Fruit fly (Drosophila melanogaster) whole organism, embryonic: ENCODE data around the gene Nse1.

Experiments
- Atf6 ChIP-seq: fragments of 200-800 bp; sonication (Bioruptor generic); IDR thresholded peaks from 2 replicates; pipeline ENCODE4 v1.3.6; 2022; ENCODE audit warnings: missing biosample characterization, missing genetic modification characterization
- CG10209 ChIP-seq: fragments of 200-800 bp; sonication (Bioruptor generic); optimal IDR thresholded peaks from 3 replicates; lab custom pipeline; 2017; ENCODE audit warnings: missing biosample characterization, mild to moderate bottlenecking, missing genetic modification characterization, missing genetic modification reagents
- CG10366 ChIP-seq: fragments of 200-800 bp; sonication (Bioruptor generic); IDR thresholded peaks from 2 replicates; pipeline ENCODE4 v1.3.6; 2022; ENCODE audit warnings: missing biosample characterization, missing genetic modification characterization
- CG11085 ChIP-seq: fragments of 200-800 bp; sonication (Bioruptor generic); IDR thresholded peaks from 2 replicates; pipeline ENCODE4 v1.3.6; 2022; ENCODE audit warnings: missing biosample characterization, missing genetic modification characterization
- CG11456 ChIP-seq: fragments of 200-800 bp; sonication (Bioruptor generic); IDR thresholded peaks from 3 replicates; pipeline ENCODE4 v1.3.6; 2022; ENCODE audit warnings: missing biosample characterization, missing genetic modification characterization
- CG13287 ChIP-seq: fragments of 200-800 bp; sonication (Bioruptor generic); IDR thresholded peaks from 2 replicates; pipeline ENCODE4 v1.3.6; 2022; ENCODE audit warnings: missing biosample characterization, missing genetic modification characterization; ENCODE audit not compliant: partially characterized antibody
- CG13894 ChIP-seq: fragments of 200-800 bp; sonication (Bioruptor generic); optimal IDR thresholded peaks from 3 replicates; lab custom pipeline; 2018; ENCODE audit warnings: missing biosample characterization, mild to moderate bottlenecking, missing genetic modification characterization, moderate library complexity
- CG1647 ChIP-seq: fragments of 200-800 bp; sonication (Bioruptor generic); optimal IDR thresholded peaks from 3 replicates; lab custom pipeline; 2016; ENCODE audit warnings: missing biosample characterization, missing genetic modification characterization
- CG30431 ChIP-seq: fragments of 200-800 bp; sonication (Bioruptor generic); optimal IDR thresholded peaks from 2 replicates; lab custom pipeline; 2017; ENCODE audit warnings: missing biosample characterization, missing genetic modification characterization
- CG31365 ChIP-seq: fragments of 200-800 bp; sonication (Bioruptor generic); optimal IDR thresholded peaks from 2 replicates; lab custom pipeline; 2018; ENCODE audit warnings: missing biosample characterization, mild to moderate bottlenecking, missing genetic modification characterization
- CG6654 ChIP-seq: fragments of 200-800 bp; sonication (Bioruptor generic); optimal IDR thresholded peaks from 2 replicates; lab custom pipeline; 2017; ENCODE audit warnings: missing biosample characterization, mild to moderate bottlenecking, missing genetic modification characterization
- CG6813 ChIP-seq: fragments of 200-800 bp; sonication (Bioruptor generic); optimal IDR thresholded peaks from 2 replicates; lab custom pipeline; 2017; ENCODE audit warnings: missing biosample characterization, missing genetic modification characterization, mild to moderate bottlenecking, moderate library complexity, missing genetic modification reagents
- CG7372 ChIP-seq: fragments of 200-800 bp; sonication (Bioruptor generic); IDR thresholded peaks from 2 replicates; pipeline ENCODE4 v1.3.6; 2022; ENCODE audit warnings: missing biosample characterization, missing genetic modification characterization
- CG8281 ChIP-seq: fragments of 200-800 bp; sonication (Bioruptor generic); optimal IDR thresholded peaks from 2 replicates; lab custom pipeline; 2018; ENCODE audit warnings: missing biosample characterization, mild to moderate bottlenecking, missing genetic modification characterization, moderate library complexity
- CG9215 ChIP-seq: fragments of 200-800 bp; sonication (Bioruptor generic); IDR thresholded peaks from 2 replicates; pipeline ENCODE4 v1.3.6; 2022; ENCODE audit warnings: missing biosample characterization, missing genetic modification characterization
- CG9727 ChIP-seq: fragments of 200-800 bp; sonication (Bioruptor generic); optimal IDR thresholded peaks from 3 replicates; lab custom pipeline; 2017; ENCODE audit warnings: missing biosample characterization, mild to moderate bottlenecking, missing genetic modification characterization
- CHES-1-like ChIP-seq: fragments of 200-800 bp; sonication (Bioruptor generic); optimal IDR thresholded peaks from 2 replicates; lab custom pipeline; 2016; ENCODE audit warnings: missing biosample characterization, missing genetic modification characterization
- CoRest ChIP-seq: fragments of 200-800 bp; sonication (Bioruptor generic); optimal IDR thresholded peaks from 3 replicates; lab custom pipeline; 2018; ENCODE audit warnings: missing biosample characterization, mild to moderate bottlenecking, missing genetic modification characterization, moderate library complexity
- D19B ChIP-seq: fragments of 200-800 bp; sonication (Bioruptor generic); optimal IDR thresholded peaks from 2 replicates; lab custom pipeline; 2017; ENCODE audit warnings: missing biosample characterization, mild to moderate bottlenecking, missing genetic modification characterization
- Dek ChIP-seq: fragments of 200-800 bp; sonication (Bioruptor generic); optimal IDR thresholded peaks from 3 replicates; lab custom pipeline; 2019; ENCODE audit warnings: missing biosample characterization, mild to moderate bottlenecking, missing genetic modification characterization, moderate library complexity
- Doc2 ChIP-seq: fragments of 200-800 bp; sonication (Bioruptor generic); IDR thresholded peaks from 2 replicates; pipeline ENCODE4 v1.3.6; 2022; ENCODE audit warnings: missing biosample characterization, missing genetic modification characterization
- Dp ChIP-seq: fragments of 200-800 bp; sonication (Bioruptor generic); optimal IDR thresholded peaks from 2 replicates; lab custom pipeline; 2018; ENCODE audit warnings: missing biosample characterization, mild to moderate bottlenecking, missing genetic modification characterization, moderate library complexity
- Drgx ChIP-seq: fragments of 200-800 bp; sonication (Bioruptor generic); IDR thresholded peaks from 2 replicates; pipeline ENCODE4 v1.3.6; 2022; ENCODE audit warnings: missing biosample characterization, missing genetic modification characterization
- Ets65A ChIP-seq: fragments of 200-800 bp; sonication (Bioruptor generic); peaks from one replicate; lab custom pipeline; 2016; ENCODE audit warnings: missing biosample characterization, missing genetic modification characterization
- Ets97D ChIP-seq: fragments of 200-800 bp; sonication (Bioruptor generic); optimal IDR thresholded peaks from 3 replicates; lab custom pipeline; 2016; ENCODE audit warnings: missing biosample characterization, missing genetic modification characterization
- H2.0 ChIP-seq: fragments of 200-800 bp; sonication (Bioruptor generic); IDR thresholded peaks from 2 replicates; pipeline ENCODE4 v1.3.6; 2022; ENCODE audit warnings: missing biosample characterization, missing genetic modification characterization
- Hr51 ChIP-seq, 2 experiments: fragments of 200-800 bp; sonication (Bioruptor generic); optimal IDR thresholded peaks; 2 replicates in 1 of 2; 3 replicates in 1 of 2; lab custom pipeline; 2016 to 2018; ENCODE audit warnings: missing biosample characterization in 2 of 2, missing genetic modification characterization in 2 of 2, mild to moderate bottlenecking in 1 of 2, moderate library complexity in 1 of 2
- Oli ChIP-seq: fragments of 200-800 bp; sonication (Bioruptor generic); optimal IDR thresholded peaks from 2 replicates; lab custom pipeline; 2018; ENCODE audit warnings: missing biosample characterization, mild to moderate bottlenecking, missing genetic modification characterization, moderate library complexity
- Ptx1 ChIP-seq: fragments of 200-800 bp; sonication (Bioruptor generic); IDR thresholded peaks from 2 replicates; pipeline ENCODE4 v1.3.6; 2022; ENCODE audit warnings: missing biosample characterization, missing genetic modification characterization
- Sry-β ChIP-seq: fragments of 200-800 bp; sonication (Bioruptor generic); optimal IDR thresholded peaks from 2 replicates; lab custom pipeline; 2018; ENCODE audit warnings: missing biosample characterization, mild to moderate bottlenecking, missing genetic modification characterization, moderate library complexity
- Trl ChIP-seq, 3 experiments: fragments of >200 bp in 2 of 3; fragments of 200-800 bp in 1 of 3; sonication (Bioruptor generic) in 1 of 3; optimal IDR thresholded peaks; 2 replicates in 1 of 3; 3 replicates in 2 of 3; lab custom pipeline; 2016 to 2017; ENCODE audit warnings: missing biosample characterization in 1 of 3, missing genetic modification characterization in 1 of 3
- al ChIP-seq: fragments of 200-800 bp; sonication (Bioruptor generic); IDR thresholded peaks from 2 replicates; pipeline ENCODE4 v1.3.6; 2022; ENCODE audit warnings: missing biosample characterization, missing genetic modification characterization
- bigmax ChIP-seq: fragments of 200-800 bp; sonication (Bioruptor generic); optimal IDR thresholded peaks from 2 replicates; lab custom pipeline; 2018; ENCODE audit warnings: missing biosample characterization, mild to moderate bottlenecking, missing genetic modification characterization
- cas ChIP-seq: fragments of 200-800 bp; sonication (Bioruptor generic); IDR thresholded peaks from 2 replicates; pipeline ENCODE4 v1.3.6; 2022; ENCODE audit warnings: missing biosample characterization, missing genetic modification characterization
- caup ChIP-seq: fragments of 200-800 bp; sonication (Bioruptor generic); optimal IDR thresholded peaks from 3 replicates; lab custom pipeline; 2017; ENCODE audit warnings: missing biosample characterization, mild to moderate bottlenecking, missing genetic modification characterization, moderate library complexity; ENCODE audit not compliant: severe bottlenecking
- dati ChIP-seq: fragments of 200-800 bp; sonication (Bioruptor generic); IDR thresholded peaks from 2 replicates; pipeline ENCODE4 v1.3.6; 2022; ENCODE audit warnings: missing biosample characterization, missing genetic modification characterization
- en ChIP-seq: fragments of 200-800 bp; sonication (Bioruptor generic); optimal IDR thresholded peaks from 2 replicates; lab custom pipeline; 2016; ENCODE audit warnings: missing biosample characterization, missing genetic modification characterization
- fd64A ChIP-seq: fragments of 200-800 bp; sonication (Bioruptor generic); optimal IDR thresholded peaks from 3 replicates; lab custom pipeline; 2018; ENCODE audit warnings: missing biosample characterization, mild to moderate bottlenecking, missing genetic modification characterization
- fd96Cb ChIP-seq: fragments of 200-800 bp; sonication (Bioruptor generic); optimal IDR thresholded peaks from 2 replicates; lab custom pipeline; 2018; ENCODE audit warnings: missing biosample characterization, mild to moderate bottlenecking, missing genetic modification characterization, moderate library complexity
- gcm ChIP-seq: fragments of 200-800 bp; sonication (Bioruptor generic); optimal IDR thresholded peaks from 2 replicates; lab custom pipeline; 2019; ENCODE audit warnings: missing biosample characterization, mild to moderate bottlenecking, missing genetic modification characterization, moderate library complexity
- ham ChIP-seq: fragments of 200-800 bp; sonication (Bioruptor generic); IDR thresholded peaks from 2 replicates; pipeline ENCODE4 v1.3.6; 2022; ENCODE audit warnings: missing biosample characterization, missing genetic modification characterization
- ind ChIP-seq: fragments of 200-800 bp; sonication (Bioruptor generic); optimal IDR thresholded peaks from 3 replicates; lab custom pipeline; 2016; ENCODE audit warnings: missing biosample characterization, missing genetic modification characterization
- klu ChIP-seq: fragments of 200-800 bp; sonication (Bioruptor generic); IDR thresholded peaks from 2 replicates; pipeline ENCODE4 v1.3.6; 2022; ENCODE audit warnings: missing biosample characterization, missing genetic modification characterization
- mam ChIP-seq: fragments of 200-800 bp; sonication (Bioruptor generic); optimal IDR thresholded peaks from 3 replicates; lab custom pipeline; 2016; ENCODE audit warnings: missing biosample characterization, missing genetic modification characterization
- nerfin-1 ChIP-seq: fragments of 200-800 bp; sonication (Bioruptor generic); optimal IDR thresholded peaks from 3 replicates; lab custom pipeline; 2019; ENCODE audit warnings: missing biosample characterization, mild to moderate bottlenecking, missing genetic modification characterization, moderate library complexity
- phol ChIP-seq: fragments of 200-800 bp; sonication (Bioruptor generic); optimal IDR thresholded peaks from 3 replicates; lab custom pipeline; 2018; ENCODE audit warnings: missing biosample characterization, mild to moderate bottlenecking, missing genetic modification characterization, moderate library complexity
- slou ChIP-seq: fragments of 200-800 bp; sonication (Bioruptor generic); optimal IDR thresholded peaks from 3 replicates; lab custom pipeline; 2016; ENCODE audit warnings: missing biosample characterization, missing genetic modification characterization
- trem ChIP-seq: fragments of 200-800 bp; optimal IDR thresholded peaks from 3 replicates; lab custom pipeline; 2019; ENCODE audit warnings: missing biosample characterization, mild to moderate bottlenecking, missing genetic modification characterization, moderate library complexity
- tup ChIP-seq: fragments of 200-800 bp; sonication (Bioruptor generic); optimal IDR thresholded peaks from 2 replicates; lab custom pipeline; 2016; ENCODE audit warnings: missing biosample characterization, mild to moderate bottlenecking, missing genetic modification characterization, moderate library complexity
- tx ChIP-seq: fragments of 200-800 bp; sonication (Bioruptor generic); optimal IDR thresholded peaks from 2 replicates; lab custom pipeline; 2016; ENCODE audit warnings: missing biosample characterization, missing genetic modification characterization

Nse1 gene

DNA sequence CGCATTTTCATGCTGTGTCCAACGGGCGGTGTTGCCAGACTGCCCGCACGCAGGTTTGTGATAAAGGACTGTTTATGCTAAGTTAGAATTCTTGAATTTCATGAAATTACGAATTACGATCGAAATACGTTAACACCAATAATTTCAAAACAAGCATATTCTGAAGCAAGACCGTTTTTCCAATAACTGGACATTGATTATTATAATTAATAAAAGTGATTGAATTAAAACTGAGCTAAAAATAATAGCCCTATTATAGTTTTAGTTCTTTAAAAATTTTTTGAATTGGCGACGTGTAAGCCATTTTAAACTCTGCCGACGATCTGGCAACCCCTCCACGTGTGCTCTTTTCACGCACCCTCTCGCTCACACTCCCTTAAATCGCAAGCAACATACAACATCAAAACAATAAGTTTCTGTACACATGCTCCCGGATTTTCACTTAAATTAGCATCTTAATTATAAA is 29.2 kb downstream of the Nse1 start (continued):
- TF ChIP-seq Ets65A (GFP tag; lab: Kevin White, UChicago) (peak; percentile 98), al (GFP tag; lab: Robert Waterston, UW) (peak; percentile 91), fd64A (GFP tag; lab: Kevin White, UChicago) (peak; percentile 52), D19B (GFP tag; lab: Kevin White, UChicago) (peak; percentile 91), CG10209 (GFP tag; lab: Kevin White, UChicago) (peak; percentile 96), trem (peak; percentile 90), CoRest (tag; lab: Kevin White, UChicago) (peak; percentile 98), CG1647 (peak; percentile 87), CG7372 (GFP tag; lab: Robert Waterston, UW) (peak; percentile 91), caup (peak; percentile 96), gcm (GFP tag; lab: Kevin White, UChicago) (peak; percentile 93), CG6813 (GFP tag; lab: Kevin White, UChicago) (peak; percentile 92), tx (GFP tag; lab: Kevin White, UChicago) (peak; percentile 89), CG6654 (GFP tag; lab: Kevin White, UChicago) (peak; percentile 83), CHES-1-like (peak; percentile 89), CG13894 (tag; lab: Kevin White, UChicago) (peak; percentile 94), CG8281 (tag; lab: Kevin White, UChicago) (peak; percentile 86), phol (peak; percentile 97), Atf6 (peak; percentile 96), slou (peak; percentile 91), Hr51 (GFP tag; optimal IDR thresholded peaks at IDR 0.05; lab: Kevin White, UChicago) (peak; percentile 91 to 97), CG31365 (tag; lab: Kevin White, UChicago) (peak; percentile 74), CG9727 (GFP tag; lab: Kevin White, UChicago) (peak; percentile 97), Dp (GFP tag; lab: Kevin White, UChicago) (peak; percentile 23), Sry-β (GFP tag; lab: Kevin White, UChicago) (peak; percentile 46), en (GFP tag; lab: Kevin White, UChicago) (peak; percentile 90), Oli (peak; percentile 96), CG11085 (GFP tag; lab: Robert Waterston, UW) (peak; percentile 83), klu (peak; percentile 89), CG13287 (GFP tag; lab: Robert Waterston, UW) (no peak; the same call in 1 of the 2 replicates), mam (GFP tag; lab: Kevin White, UChicago) (peak; percentile 93), Doc2 (GFP tag; lab: Robert Waterston, UW) (peak; percentile 64; the same call in 1 of the 2 replicates), ham (GFP tag; lab: Robert Waterston, UW) (peak; percentile 67; the same call in 1 of the 2 replicates), Ptx1 (GFP tag; lab: Robert Waterston, UW) (peak; percentile 94), ind (GFP tag; lab: Kevin White, UChicago) (peak; percentile 95), dati (0 out of 2 replicates have a peak, but pooled peaks have one; percentile 29), tup (peak; percentile 83), fd96Cb (peak; percentile 93), Ets97D (peak; percentile 85), CG9215 (GFP tag; lab: Robert Waterston, UW) (peak; percentile 93), nerfin-1 (tag; lab: Kevin White, UChicago) (peak; percentile 93), bigmax (no peak), Drgx (peak; percentile 94), cas (GFP tag; lab: Robert Waterston, UW) (peak; percentile 86), Dek (tag; lab: Kevin White, UChicago) (peak; percentile 93), CG10366 (peak; percentile 91), CG30431 (peak; percentile 88), H2.0 (GFP tag; lab: Robert Waterston, UW) (peak; percentile 91), CG11456 (GFP tag; lab: Robert Waterston, UW) (peak; percentile 91), Trl (optimal IDR thresholded peaks at IDR 0.05; lab: Kevin White, UChicago) (peak; percentile 52 to 74), Trl (GFP tag; optimal IDR thresholded peaks at IDR 0.05; lab: Kevin White, UChicago) (peak; percentile 93)
